Worm (Caenorhabditis elegans) whole organism, L3 larva: ENCODE measurements around the gene F26F4.12.

Source experiments
- R02D3.7 ChIP-seq: fragments of 150-350 bp; optimal IDR thresholded peaks from 2 replicates; lab custom pipeline; 2014; ENCODE audit warnings: missing biosample characterization, missing genetic modification characterization
- ZK546.5 ChIP-seq: sonication (generic microtip); optimal IDR thresholded peaks from 2 replicates; lab custom pipeline; 2017; ENCODE audit warnings: missing biosample characterization, missing genetic modification characterization
- aly-2 ChIP-seq: fragments of 150-350 bp; optimal IDR thresholded peaks from 2 replicates; lab custom pipeline; 2014; ENCODE audit warnings: missing biosample characterization, missing genetic modification characterization
- ama-1 ChIP-seq: fragments of 150-350 bp; optimal IDR thresholded peaks from 2 replicates; lab custom pipeline; 2018
- ceh-16 ChIP-seq: sonication (generic microtip); optimal IDR thresholded peaks from 2 replicates; lab custom pipeline; 2017; ENCODE audit warnings: missing biosample characterization, missing genetic modification characterization
- ceh-28 ChIP-seq: fragments of 150-350 bp; optimal IDR thresholded peaks from 2 replicates; lab custom pipeline; 2014; ENCODE audit warnings: missing biosample characterization, missing genetic modification reagents, missing genetic modification characterization
- ceh-82 ChIP-seq: fragments of 150-350 bp; optimal IDR thresholded peaks from 2 replicates; lab custom pipeline; 2014; ENCODE audit warnings: missing biosample characterization, missing genetic modification characterization
- ceh-9 ChIP-seq: sonication (generic microtip); optimal IDR thresholded peaks from 2 replicates; lab custom pipeline; 2018; ENCODE audit warnings: missing biosample characterization, missing genetic modification characterization
- daf-12 ChIP-seq: fragments of 150-350 bp; optimal IDR thresholded peaks from 2 replicates; lab custom pipeline; 2014; ENCODE audit warnings: missing biosample characterization, missing genetic modification reagents, missing genetic modification characterization
- egl-27 ChIP-seq: sonication (generic microtip); optimal IDR thresholded peaks from 4 replicates; lab custom pipeline; 2017; ENCODE audit warnings: missing biosample characterization, missing genetic modification reagents, missing genetic modification characterization
- egl-5 ChIP-seq: fragments of 150-350 bp; optimal IDR thresholded peaks from 2 replicates; lab custom pipeline; 2017; ENCODE audit warnings: missing biosample characterization, missing genetic modification reagents, missing genetic modification characterization, inconsistent platforms
- elt-1 ChIP-seq: fragments of 150-350 bp; optimal IDR thresholded peaks from 2 replicates; lab custom pipeline; 2014; ENCODE audit warnings: missing biosample characterization, missing genetic modification characterization
- elt-2 ChIP-seq: sonication (generic microtip); optimal IDR thresholded peaks from 2 replicates; lab custom pipeline; 2016; ENCODE audit warnings: missing genetic modification reagents, mild to moderate bottlenecking, missing genetic modification characterization, missing compliant biosample characterization
- elt-3 ChIP-seq, 3 experiments: fragments of 150-350 bp in 1 of 3; sonication (generic microtip) in 2 of 3; optimal IDR thresholded peaks; 2 replicates in 2 of 3; 4 replicates in 1 of 3; lab custom pipeline; 2014 to 2017; ENCODE audit warnings: missing biosample characterization in 3 of 3, missing genetic modification characterization in 3 of 3
- eor-1 ChIP-seq, 2 experiments: fragments of 150-350 bp; optimal IDR thresholded peaks; 2 replicates each; lab custom pipeline; 2014 to 2018; ENCODE audit warnings: missing biosample characterization in 2 of 2, missing genetic modification characterization in 2 of 2
- fkh-10 ChIP-seq: sonication (generic microtip); optimal IDR thresholded peaks from 2 replicates; lab custom pipeline; 2017; ENCODE audit warnings: missing biosample characterization, missing genetic modification reagents, missing genetic modification characterization
- fkh-2 ChIP-seq: fragments of 150-350 bp; optimal IDR thresholded peaks from 2 replicates; lab custom pipeline; 2014; ENCODE audit warnings: missing biosample characterization, missing genetic modification reagents, missing genetic modification characterization
- fos-1 ChIP-seq: fragments of 150-350 bp; optimal IDR thresholded peaks from 2 replicates; lab custom pipeline; 2014; ENCODE audit warnings: missing biosample characterization, missing genetic modification characterization
- hmg-11 ChIP-seq: sonication (generic microtip); optimal IDR thresholded peaks from 2 replicates; lab custom pipeline; 2016; ENCODE audit warnings: missing genetic modification characterization, missing compliant biosample characterization
- jun-1 ChIP-seq: fragments of 150-350 bp; optimal IDR thresholded peaks from 2 replicates; lab custom pipeline; 2014; ENCODE audit warnings: missing biosample characterization, missing genetic modification reagents, missing genetic modification characterization
- lin-15B ChIP-seq: fragments of 150-350 bp; optimal IDR thresholded peaks from 2 replicates; lab custom pipeline; 2014; ENCODE audit warnings: missing biosample characterization, missing genetic modification characterization
- lin-39 ChIP-seq: fragments of 150-350 bp; optimal IDR thresholded peaks from 2 replicates; lab custom pipeline; 2018; ENCODE audit warnings: missing biosample characterization, missing genetic modification reagents, missing genetic modification characterization
- lsy-12 ChIP-seq: sonication (generic microtip); optimal IDR thresholded peaks from 2 replicates; lab custom pipeline; 2016; ENCODE audit warnings: mild to moderate bottlenecking, missing genetic modification characterization, missing compliant biosample characterization
- mdl-1 ChIP-seq: fragments of 150-350 bp; optimal IDR thresholded peaks from 2 replicates; lab custom pipeline; 2014; ENCODE audit warnings: missing biosample characterization, missing genetic modification characterization
- mml-1 ChIP-seq: fragments of 150-350 bp; sonication (generic microtip); optimal IDR thresholded peaks from 3 replicates; lab custom pipeline; 2014; ENCODE audit warnings: missing biosample characterization, missing genetic modification characterization
- nfya-1 ChIP-seq: sonication (generic microtip); optimal IDR thresholded peaks from 2 replicates; lab custom pipeline; 2017; ENCODE audit warnings: missing genetic modification characterization, mild to moderate bottlenecking, missing compliant biosample characterization, antibody characterized with exemption, moderate library complexity; ENCODE audit not compliant: insufficient read depth
- nhr-11 ChIP-seq: fragments of 150-350 bp; optimal IDR thresholded peaks from 2 replicates; lab custom pipeline; 2014; ENCODE audit warnings: missing biosample characterization, missing genetic modification characterization
- nhr-12 ChIP-seq: fragments of 150-350 bp; optimal IDR thresholded peaks from 2 replicates; lab custom pipeline; 2014; ENCODE audit warnings: missing biosample characterization, missing genetic modification characterization
- nhr-23 ChIP-seq: fragments of 150-350 bp; optimal IDR thresholded peaks from 2 replicates; lab custom pipeline; 2014; ENCODE audit warnings: missing biosample characterization, missing genetic modification reagents, missing genetic modification characterization
- nhr-237 ChIP-seq: fragments of 150-350 bp; optimal IDR thresholded peaks from 2 replicates; lab custom pipeline; 2014; ENCODE audit warnings: missing biosample characterization, missing genetic modification characterization
- nhr-25 ChIP-seq: sonication (generic microtip); optimal IDR thresholded peaks from 2 replicates; lab custom pipeline; 2017; ENCODE audit warnings: missing biosample characterization, missing genetic modification characterization
- nhr-28 ChIP-seq: fragments of 150-350 bp; optimal IDR thresholded peaks from 2 replicates; lab custom pipeline; 2014; ENCODE audit warnings: missing biosample characterization, missing genetic modification characterization
- nhr-43 ChIP-seq: sonication (generic microtip); optimal IDR thresholded peaks from 2 replicates; lab custom pipeline; 2016; ENCODE audit warnings: mild to moderate bottlenecking, missing genetic modification characterization, missing compliant biosample characterization; ENCODE audit not compliant: poor library complexity, severe bottlenecking
- nhr-67 ChIP-seq: fragments of 150-350 bp; optimal IDR thresholded peaks from 2 replicates; lab custom pipeline; 2014; ENCODE audit warnings: missing biosample characterization, missing genetic modification characterization
- nhr-76 ChIP-seq: fragments of 150-350 bp; sonication (generic microtip); optimal IDR thresholded peaks from 5 replicates; lab custom pipeline; 2014; ENCODE audit warnings: missing biosample characterization, missing genetic modification characterization
- nhr-77 ChIP-seq: fragments of 150-350 bp; optimal IDR thresholded peaks from 2 replicates; lab custom pipeline; 2014; ENCODE audit warnings: missing biosample characterization, missing genetic modification characterization
- pha-4 ChIP-seq: fragments of 150-350 bp; optimal IDR thresholded peaks from 2 replicates; lab custom pipeline; 2014; ENCODE audit warnings: missing biosample characterization, missing genetic modification reagents, missing genetic modification characterization
- pqm-1 ChIP-seq: fragments of 150-350 bp; optimal IDR thresholded peaks from 2 replicates; lab custom pipeline; 2017; ENCODE audit warnings: missing biosample characterization, missing genetic modification characterization, inconsistent platforms
- sea-2 ChIP-seq: fragments of 150-350 bp; sonication (generic microtip); optimal IDR thresholded peaks from 4 replicates; lab custom pipeline; 2014; ENCODE audit warnings: missing biosample characterization, missing genetic modification reagents, missing genetic modification characterization
- skn-1 ChIP-seq: fragments of 150-350 bp; optimal IDR thresholded peaks from 2 replicates; lab custom pipeline; 2014; ENCODE audit warnings: missing biosample characterization, missing genetic modification characterization
- snpc-4 ChIP-seq: fragments of 150-350 bp; optimal IDR thresholded peaks from 2 replicates; lab custom pipeline; 2014; ENCODE audit warnings: missing biosample characterization, missing genetic modification characterization
- tbx-2 ChIP-seq: sonication (generic microtip); optimal IDR thresholded peaks from 2 replicates; lab custom pipeline; 2016; ENCODE audit warnings: mild to moderate bottlenecking, missing genetic modification characterization, missing compliant biosample characterization
- unc-39 ChIP-seq: sonication (generic microtip); optimal IDR thresholded peaks from 4 replicates; lab custom pipeline; 2017; ENCODE audit warnings: missing biosample characterization, missing genetic modification characterization
- unc-62 ChIP-seq: fragments of 150-350 bp; sonication (generic microtip); optimal IDR thresholded peaks from 4 replicates; lab custom pipeline; 2014; ENCODE audit warnings: missing biosample characterization, missing genetic modification reagents, missing genetic modification characterization
- zag-1 ChIP-seq: fragments of 150-350 bp; optimal IDR thresholded peaks from 2 replicates; lab custom pipeline; 2014; ENCODE audit warnings: missing biosample characterization, missing genetic modification characterization
- ztf-11 ChIP-seq: fragments of 150-350 bp; optimal IDR thresholded peaks from 2 replicates; lab custom pipeline; 2014; ENCODE audit warnings: missing biosample characterization, missing genetic modification characterization
- ztf-4 ChIP-seq: fragments of 150-350 bp; optimal IDR thresholded peaks from 2 replicates; lab custom pipeline; 2014; ENCODE audit warnings: missing biosample characterization, missing genetic modification characterization

F26F4.12 gene

DNA sequence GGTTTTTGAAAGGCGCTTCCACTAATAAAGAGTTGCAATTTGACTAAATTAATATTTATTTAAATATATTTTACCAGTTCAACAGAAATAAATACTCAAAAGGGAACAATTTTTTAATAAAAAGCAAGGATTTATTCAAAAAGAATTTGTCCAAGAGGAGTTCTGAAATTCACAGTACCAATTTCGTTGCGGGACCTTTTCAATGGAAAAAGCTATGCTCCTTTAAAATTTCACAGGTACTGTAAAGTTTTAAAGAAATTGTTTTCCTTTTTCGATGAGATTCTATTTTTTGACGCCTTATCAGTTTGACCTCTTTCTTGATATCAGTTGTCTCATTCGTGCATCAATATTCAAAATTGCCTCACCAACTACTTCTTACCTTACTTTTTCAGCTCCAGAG is 9.6 kb downstream of the F26F4.12 start, which contains the start of gene tag-340:
Gene tag-340 (plus strand): TSS at position 249 of the 400 bp plus-strand sequence.
- TF ChIP-seq R02D3.7 (tag; lab: Kevin White, UChicago) (no peak), ceh-16 (tag; lab: Kevin White, UChicago) (no peak), nhr-76 (no peak)

- TF ChIP-seq sea-2 (peak; percentile 87), elt-2 (tag; lab: Kevin White, UChicago) (peak; percentile 97), nhr-23 (tag; lab: Kevin White, UChicago) (peak; percentile 100), mdl-1 (tag; lab: Kevin White, UChicago) (peak; percentile 97), nhr-76 (peak; percentile 75), zag-1 (tag; lab: Kevin White, UChicago) (peak; percentile 84), mml-1 (tag; lab: Kevin White, UChicago) (peak; percentile 57), nfya-1 (tag; lab: Kevin White, UChicago) (peak; percentile 99), jun-1 (tag; lab: Kevin White, UChicago) (peak; percentile 98), ceh-9 (tag; lab: Kevin White, UChicago) (no peak), eor-1 (tag; optimal IDR thresholded peaks at IDR 0.05; lab: Kevin White, UChicago) (peak in 1 of 2 experiments; percentile 2), nhr-77 (peak; percentile 93), tbx-2 (tag; lab: Kevin White, UChicago) (peak; percentile 97), lsy-12 (tag; lab: Kevin White, UChicago) (peak; percentile 98), nhr-237 (tag; lab: Kevin White, UChicago) (no peak), egl-27 (peak; percentile 95), nhr-43 (tag; lab: Kevin White, UChicago) (peak; percentile 98), R02D3.7 (tag; lab: Kevin White, UChicago) (peak; percentile 92), ZK546.5 (tag; lab: Kevin White, UChicago) (peak; percentile 58), ztf-4 (tag; lab: Kevin White, UChicago) (peak; percentile 88), ceh-16 (tag; lab: Kevin White, UChicago) (peak; percentile 76), hmg-11 (peak; percentile 97), nhr-67 (tag; lab: Kevin White, UChicago) (no peak), egl-5 (tag; lab: Kevin White, UChicago) (peak; percentile 94), ceh-82 (tag; lab: Kevin White, UChicago) (peak; percentile 93), daf-12 (tag; lab: Kevin White, UChicago) (peak; percentile 90), elt-1 (peak; percentile 85), ztf-11 (tag; lab: Kevin White, UChicago) (peak; percentile 4), elt-3 (tag; optimal IDR thresholded peaks at IDR 0.05; lab: Kevin White, UChicago) (peak in 2 of 3 experiments; percentile 25 to 95), nhr-28 (tag; lab: Kevin White, UChicago) (no peak), skn-1 (peak; percentile 91), snpc-4 (peak; percentile 92), pqm-1 (tag; lab: Kevin White, UChicago) (peak; percentile 96), fos-1 (tag; lab: Kevin White, UChicago) (peak; percentile 97), nhr-11 (tag; lab: Kevin White, UChicago) (peak; percentile 95), ama-1 (peak; percentile 82), nhr-25 (tag; lab: Kevin White, UChicago) (peak; percentile 100), nhr-12 (no peak), aly-2 (no peak), unc-62 (GFP tag; lab: Kevin White, UChicago) (peak; percentile 97), fkh-2 (tag; lab: Kevin White, UChicago) (no peak), lin-15B (tag; lab: Kevin White, UChicago) (peak; percentile 96), ceh-28 (tag; lab: Kevin White, UChicago) (peak; percentile 95), fkh-10 (GFP tag; lab: Kevin White, UChicago) (peak; percentile 99), unc-39 (peak; percentile 33), pha-4 (tag; lab: Kevin White, UChicago) (peak; percentile 99), lin-39 (tag; lab: Kevin White, UChicago) (peak; percentile 99)
Measured at ce11 chrIII:4899728-4900127, 10.1 kb downstream of the F26F4.12 start.
